Fruit fly (Drosophila melanogaster): ENCODE measurements around the gene Mcm10.
A peak's percentile ranks its signal among the peaks of the same experiment; 100 is the strongest.

Mcm10 gene

DNA sequence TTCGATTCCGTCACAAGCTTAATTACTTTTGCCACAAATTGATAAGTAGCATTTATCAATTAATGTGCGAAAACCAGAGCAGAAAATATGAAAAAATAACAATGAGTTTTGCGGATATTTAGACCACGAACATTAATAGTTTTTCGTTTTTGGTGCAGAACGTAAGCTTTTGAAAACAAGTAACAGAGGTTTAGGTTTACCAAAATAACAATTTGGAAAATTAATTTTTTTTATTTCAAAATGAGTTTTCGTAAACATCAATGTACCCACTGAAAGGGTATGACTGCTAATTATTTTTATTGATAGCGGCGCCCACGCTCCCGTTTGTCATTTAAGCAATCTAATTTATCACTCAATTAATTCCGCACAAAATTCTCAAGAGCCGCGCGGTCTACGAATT, 15.6 kb downstream of the Mcm10 start (continued):
- TF ChIP-seq wor (GFP tag; IDR thresholded peaks at IDR 0.05): no peak
- TF ChIP-seq CG17829 (tag; optimal IDR thresholded peaks at IDR 0.05): no peak
- peak; percentile 42 for TF ChIP-seq CG2120 (GFP tag; optimal IDR thresholded peaks at IDR 0.05)
- TF ChIP-seq Vsx1 (GFP tag; optimal IDR thresholded peaks at IDR 0.05): no peak
- no peak for TF ChIP-seq CG10959 (GFP tag; IDR thresholded peaks at IDR 0.05)
- TF ChIP-seq Gsc (GFP tag; IDR thresholded peaks at IDR 0.05): no peak
- TF ChIP-seq CG8388 (GFP tag; optimal IDR thresholded peaks at IDR 0.05): no peak
- no peak for TF ChIP-seq pfk (GFP tag; optimal IDR thresholded peaks at IDR 0.05)
- no peak for TF ChIP-seq Deaf1 (tag; optimal IDR thresholded peaks at IDR 0.05)
- no peak for TF ChIP-seq Tbp (GFP tag; optimal IDR thresholded peaks at IDR 0.05)
- no peak for TF ChIP-seq lola (GFP tag; optimal IDR thresholded peaks at IDR 0.05)
- TF ChIP-seq peb (GFP tag; IDR thresholded peaks at IDR 0.05): no peak
- no peak for TF ChIP-seq CG7987 (GFP tag; optimal IDR thresholded peaks at IDR 0.05)
- TF ChIP-seq D19B (GFP tag; optimal IDR thresholded peaks at IDR 0.05): no peak
- TF ChIP-seq CG18599 (GFP tag; optimal IDR thresholded peaks at IDR 0.05): no peak
- TF ChIP-seq CG32767 (GFP tag; IDR thresholded peaks at IDR 0.05): no peak
- TF ChIP-seq CG30403 (GFP tag; optimal IDR thresholded peaks at IDR 0.05): peak; percentile 11
- no peak for TF ChIP-seq disco-r (GFP tag; optimal IDR thresholded peaks at IDR 0.05)
- TF ChIP-seq Pdp1 (GFP tag; optimal IDR thresholded peaks at IDR 0.05): no peak
- no peak for TF ChIP-seq jigr1 (GFP tag; IDR thresholded peaks at IDR 0.05)
- no peak for TF ChIP-seq CG12071 (GFP tag; optimal IDR thresholded peaks at IDR 0.05)
- no peak; the same call in 1 of the 2 replicates for TF ChIP-seq GATAe (GFP tag; conservative IDR thresholded peaks at IDR 0.05)
- peak; percentile 63 for TF ChIP-seq lab (GFP tag; optimal IDR thresholded peaks at IDR 0.05)
- TF ChIP-seq zen (tag; optimal IDR thresholded peaks at IDR 0.05): no peak
- no peak for TF ChIP-seq schlank (tag; optimal IDR thresholded peaks at IDR 0.05)
- TF ChIP-seq CG7271 (tag; optimal IDR thresholded peaks at IDR 0.05): no peak
- TF ChIP-seq CG13424 (tag; optimal IDR thresholded peaks at IDR 0.05): no peak
- no peak for TF ChIP-seq corto (GFP tag; optimal IDR thresholded peaks at IDR 0.05)
- no peak for TF ChIP-seq hkb (optimal IDR thresholded peaks at IDR 0.05)
- no peak for TF ChIP-seq hkb (GFP tag; IDR thresholded peaks at IDR 0.05)
- TF ChIP-seq CG9437 (GFP tag; optimal IDR thresholded peaks at IDR 0.05): no peak
- no peak for TF ChIP-seq CG3995 (GFP tag; optimal IDR thresholded peaks at IDR 0.05)
- TF ChIP-seq Xrp1 (GFP tag; IDR thresholded peaks at IDR 0.05): no peak
- no peak for TF ChIP-seq CG11723 (GFP tag; optimal IDR thresholded peaks at IDR 0.05)
- TF ChIP-seq Ravus (GFP tag; IDR thresholded peaks at IDR 0.05): no peak
- TF ChIP-seq CG9817 (tag; optimal IDR thresholded peaks at IDR 0.05): no peak
- peak; percentile 29 for TF ChIP-seq gem (tag; optimal IDR thresholded peaks at IDR 0.05)
- no peak for TF ChIP-seq CG6254 (GFP tag; optimal IDR thresholded peaks at IDR 0.05)
- TF ChIP-seq CG10462 (GFP tag; optimal IDR thresholded peaks at IDR 0.05): no peak
- no peak for TF ChIP-seq Hr3 (GFP tag; optimal IDR thresholded peaks at IDR 0.05)
- TF ChIP-seq CG12236 (GFP tag; optimal IDR thresholded peaks at IDR 0.05): no peak
- no peak for TF ChIP-seq dm (GFP tag; optimal IDR thresholded peaks at IDR 0.05)
- peak; percentile 43; the same call in 1 of the 2 replicates for TF ChIP-seq slbo (GFP tag; IDR thresholded peaks at IDR 0.05)
- no peak for TF ChIP-seq CG4424 (GFP tag; optimal IDR thresholded peaks at IDR 0.05)
- no peak for TF ChIP-seq Elba2 (GFP tag; optimal IDR thresholded peaks at IDR 0.05)
- no peak for TF ChIP-seq Rx (GFP tag; IDR thresholded peaks at IDR 0.05)
- TF ChIP-seq nom (GFP tag; optimal IDR thresholded peaks at IDR 0.05): no peak
- no peak for TF ChIP-seq kah (GFP tag; optimal IDR thresholded peaks at IDR 0.05)
- TF ChIP-seq jumu (GFP tag; optimal IDR thresholded peaks at IDR 0.05): no peak
- TF ChIP-seq Sox102F (GFP tag; optimal IDR thresholded peaks at IDR 0.05): no peak
- TF ChIP-seq sna (GFP tag; IDR thresholded peaks at IDR 0.05; ENCODE audit: partially characterized antibody): no peak
- TF ChIP-seq CG11695 (GFP tag; IDR thresholded peaks at IDR 0.05): no peak
